Worm (Caenorhabditis elegans): Measurements from ENCODE around the gene calf-1.

Gene calf-1

ce11 chrV:20499642-20500041 lies 20.8 kb upstream of the calf-1 start:
- TF ChIP-seq egl-5 (tag; optimal IDR thresholded peaks at IDR 0.05), result no peak
- no peak for TF ChIP-seq nhr-12 (tag; optimal IDR thresholded peaks at IDR 0.05)
- no peak for TF ChIP-seq nhr-28 (tag; optimal IDR thresholded peaks at IDR 0.05)
- TF ChIP-seq pqm-1 (tag; optimal IDR thresholded peaks at IDR 0.05), result peak; percentile 8
- TF ChIP-seq lin-15B (tag; optimal IDR thresholded peaks at IDR 0.05), result no peak
- peak; percentile 30 for TF ChIP-seq elt-2 (tag; optimal IDR thresholded peaks at IDR 0.05)
- TF ChIP-seq nhr-25 (tag; optimal IDR thresholded peaks at IDR 0.05), result no peak

DNA sequence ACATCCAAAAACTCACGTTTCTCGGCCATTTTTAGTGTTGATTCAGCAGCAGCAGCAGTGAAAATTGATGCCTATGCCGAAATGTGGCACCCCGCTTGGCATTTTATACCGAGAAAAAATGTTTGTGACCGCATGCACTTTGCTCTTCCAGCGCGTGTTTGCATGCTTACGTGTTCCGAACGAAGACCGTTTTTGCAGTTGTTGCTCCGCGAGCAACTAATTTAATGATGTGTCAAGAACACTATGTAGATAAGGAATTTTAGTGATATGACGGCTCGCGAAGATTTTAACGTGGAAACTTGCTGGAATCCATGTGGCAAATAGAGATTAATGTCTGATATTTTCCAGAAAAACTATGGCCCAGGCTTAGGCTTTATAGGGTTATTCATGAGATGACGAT lies 20.1 kb upstream of the calf-1 start, which contains the start of gene dct-16:
Gene dct-16 (minus strand): TSS at position 78 of the 400 bp plus-strand sequence.
- no peak for TF ChIP-seq ceh-16 (tag; optimal IDR thresholded peaks at IDR 0.05)
- TF ChIP-seq skn-1 (tag; optimal IDR thresholded peaks at IDR 0.05), result no peak
- TF ChIP-seq pqm-1 (tag; optimal IDR thresholded peaks at IDR 0.05), result peak; percentile 90
- no peak for TF ChIP-seq daf-12 (tag; optimal IDR thresholded peaks at IDR 0.05)
- TF ChIP-seq sea-2 (GFP tag; optimal IDR thresholded peaks at IDR 0.05), result no peak
- no peak for TF ChIP-seq elt-1 (tag; optimal IDR thresholded peaks at IDR 0.05)
- peak; percentile 39 for TF ChIP-seq ama-1 (optimal IDR thresholded peaks at IDR 0.05)
- TF ChIP-seq nhr-67 (tag; optimal IDR thresholded peaks at IDR 0.05), result no peak
- peak; percentile 97 for TF ChIP-seq elt-2 (tag; optimal IDR thresholded peaks at IDR 0.05)
- no peak for TF ChIP-seq aly-2 (tag; optimal IDR thresholded peaks at IDR 0.05)
- TF ChIP-seq unc-62 (GFP tag; optimal IDR thresholded peaks at IDR 0.05), result no peak
- TF ChIP-seq egl-27 (tag; optimal IDR thresholded peaks at IDR 0.05), result no peak
- no peak for TF ChIP-seq eor-1 (tag; optimal IDR thresholded peaks at IDR 0.05)
- TF ChIP-seq nhr-76 (tag; optimal IDR thresholded peaks at IDR 0.05), result no peak
- no peak for TF ChIP-seq fos-1 (tag; optimal IDR thresholded peaks at IDR 0.05)
- no peak for TF ChIP-seq elt-3 (tag; optimal IDR thresholded peaks at IDR 0.05)
- TF ChIP-seq nhr-43 (tag; optimal IDR thresholded peaks at IDR 0.05; ENCODE audit: poor library complexity, severe bottlenecking), result no peak

DNA sequence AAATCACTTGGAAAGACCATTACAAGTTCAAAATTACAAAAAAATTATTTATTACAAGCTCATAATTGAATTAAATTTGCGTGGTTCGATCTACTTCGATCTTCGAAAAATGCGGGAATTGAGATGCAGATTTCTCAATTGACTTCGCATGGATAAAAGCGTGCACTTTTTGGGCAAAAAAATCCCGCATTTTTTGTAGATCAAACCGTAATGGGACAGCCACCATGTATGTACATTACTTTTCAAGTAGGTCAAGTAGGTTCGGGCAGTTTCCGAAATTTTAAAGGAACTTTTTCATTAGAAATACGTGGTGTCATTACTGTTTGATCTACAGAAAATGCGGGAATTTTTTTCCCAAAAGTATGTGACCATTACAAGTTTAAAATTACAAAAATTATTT lies 18.6 kb upstream of the calf-1 start:
- TF ChIP-seq fos-1 (tag; optimal IDR thresholded peaks at IDR 0.05), result peak; percentile 54
- TF ChIP-seq pha-4 (tag; optimal IDR thresholded peaks at IDR 0.05), result no peak
- TF ChIP-seq elt-2 (tag; optimal IDR thresholded peaks at IDR 0.05), result peak; percentile 51
- TF ChIP-seq nhr-43 (tag; optimal IDR thresholded peaks at IDR 0.05; ENCODE audit: poor library complexity, severe bottlenecking), result peak; percentile 2

DNA sequence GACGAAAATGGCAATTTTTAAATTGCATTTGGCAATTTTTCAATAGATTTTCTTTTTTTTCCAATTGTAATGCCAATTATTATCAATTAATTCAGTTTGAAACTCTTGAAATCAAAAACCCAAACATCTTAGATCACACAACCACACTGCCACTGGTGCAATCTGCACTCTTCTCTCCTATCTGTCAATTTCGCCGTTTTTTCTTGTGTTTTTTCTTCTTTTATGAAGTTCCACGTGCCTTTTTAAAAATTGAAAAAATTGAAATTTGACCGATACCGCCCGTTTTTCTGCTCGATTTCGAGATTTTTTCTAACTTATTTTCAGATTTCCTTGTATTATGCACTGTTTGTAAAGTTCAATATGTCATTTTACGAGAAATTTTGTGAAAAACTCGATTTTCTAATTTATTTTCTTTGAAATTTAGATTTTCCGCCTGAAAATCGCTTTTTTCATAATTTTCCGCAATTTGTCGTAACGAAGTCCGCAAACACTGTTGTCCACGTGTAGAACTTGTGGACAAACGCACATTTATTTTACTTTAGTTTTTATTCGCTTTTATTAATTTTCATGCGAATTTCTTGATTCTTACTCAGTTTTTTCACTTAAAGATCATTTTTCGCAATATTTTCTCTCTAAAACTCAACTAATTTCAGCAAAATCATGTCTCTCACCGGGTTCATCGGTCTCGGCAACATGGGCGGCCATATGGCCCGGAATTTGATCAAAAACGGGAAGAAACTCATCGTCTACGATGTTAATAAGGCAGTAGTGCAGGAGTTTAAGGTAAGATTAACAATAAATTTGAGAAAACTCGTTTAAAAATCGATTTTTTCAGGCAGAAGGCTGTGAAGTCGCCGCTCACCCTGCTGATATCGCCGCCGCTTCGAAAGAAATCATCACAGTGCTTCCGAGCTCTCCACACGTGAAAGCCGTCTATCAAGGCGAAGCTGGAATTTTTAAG lies 14.7 kb upstream of the calf-1 start, which contains the start of gene B0250.5:
Gene B0250.5 (plus strand): TSS at position 654 of the 961 bp plus-strand sequence.
- TF ChIP-seq daf-12 (tag; optimal IDR thresholded peaks at IDR 0.05), result no peak
- no peak for TF ChIP-seq fkh-2 (tag; optimal IDR thresholded peaks at IDR 0.05)
- peak; percentile 27 for TF ChIP-seq elt-2 (tag; optimal IDR thresholded peaks at IDR 0.05)
- TF ChIP-seq lin-39 (tag; optimal IDR thresholded peaks at IDR 0.05), result no peak
- TF ChIP-seq lin-15B (tag; optimal IDR thresholded peaks at IDR 0.05), result peak; percentile 3
- TF ChIP-seq nfya-1 (tag; optimal IDR thresholded peaks at IDR 0.05; ENCODE audit: insufficient read depth), result peak; percentile 42
- TF ChIP-seq pha-4 (tag; optimal IDR thresholded peaks at IDR 0.05), result peak; percentile 21
- no peak for TF ChIP-seq nhr-237 (tag; optimal IDR thresholded peaks at IDR 0.05)

DNA sequence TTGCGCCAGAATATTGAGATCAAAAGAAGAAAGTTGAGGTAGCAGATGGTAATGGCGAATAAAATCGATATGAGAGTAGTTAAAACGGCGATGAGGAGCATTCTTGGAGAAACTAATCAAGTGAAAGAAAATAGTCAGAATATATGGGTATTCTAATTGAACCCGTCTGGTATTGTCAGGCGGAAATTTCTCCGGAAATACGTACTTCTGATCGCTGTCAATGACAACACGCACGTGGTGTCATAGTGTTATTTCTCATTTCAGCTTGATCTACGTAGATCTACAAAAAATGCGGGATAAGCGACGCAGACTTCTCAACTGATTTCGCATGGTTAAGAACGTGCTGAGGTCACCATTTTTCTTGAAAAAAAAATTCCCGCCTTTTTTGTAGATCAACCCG lies 13.5 kb upstream of the calf-1 start, which contains the start of gene srbc-79:
Gene srbc-79 (minus strand): TSS at position 101 of the 400 bp plus-strand sequence.
- TF ChIP-seq unc-62 (GFP tag; optimal IDR thresholded peaks at IDR 0.05), result no peak
- no peak for TF ChIP-seq ceh-28 (tag; optimal IDR thresholded peaks at IDR 0.05)

- no peak for TF ChIP-seq nfya-1 (tag; optimal IDR thresholded peaks at IDR 0.05; ENCODE audit: insufficient read depth)
- no peak for TF ChIP-seq mdl-1 (tag; optimal IDR thresholded peaks at IDR 0.05)
These were observed 10.2 kb upstream of the calf-1 start, which contains the start of gene srbc-78 for ce11 chrV:20489102-20489501. TSS of gene srbc-78 (minus strand) at chrV:20489202.

All from whole organism, L3 larva.